Worm (Caenorhabditis elegans) whole organism, L3 larva: ENCODE data around the gene srz-79.

ENCODE experiments used
- R02D3.7 ChIP-seq: fragments of 150-350 bp; optimal IDR thresholded peaks from 2 replicates; lab custom pipeline; 2014; ENCODE audit warnings: missing biosample characterization, missing genetic modification characterization
- ZK546.5 ChIP-seq: sonication (generic microtip); optimal IDR thresholded peaks from 2 replicates; lab custom pipeline; 2017; ENCODE audit warnings: missing biosample characterization, missing genetic modification characterization
- aly-2 ChIP-seq: fragments of 150-350 bp; optimal IDR thresholded peaks from 2 replicates; lab custom pipeline; 2014; ENCODE audit warnings: missing biosample characterization, missing genetic modification characterization
- ama-1 ChIP-seq: fragments of 150-350 bp; optimal IDR thresholded peaks from 2 replicates; lab custom pipeline; 2018
- ceh-16 ChIP-seq: sonication (generic microtip); optimal IDR thresholded peaks from 2 replicates; lab custom pipeline; 2017; ENCODE audit warnings: missing biosample characterization, missing genetic modification characterization
- ceh-28 ChIP-seq: fragments of 150-350 bp; optimal IDR thresholded peaks from 2 replicates; lab custom pipeline; 2014; ENCODE audit warnings: missing biosample characterization, missing genetic modification reagents, missing genetic modification characterization
- ceh-82 ChIP-seq: fragments of 150-350 bp; optimal IDR thresholded peaks from 2 replicates; lab custom pipeline; 2014; ENCODE audit warnings: missing biosample characterization, missing genetic modification characterization
- ceh-9 ChIP-seq: sonication (generic microtip); optimal IDR thresholded peaks from 2 replicates; lab custom pipeline; 2018; ENCODE audit warnings: missing biosample characterization, missing genetic modification characterization
- daf-12 ChIP-seq: fragments of 150-350 bp; optimal IDR thresholded peaks from 2 replicates; lab custom pipeline; 2014; ENCODE audit warnings: missing biosample characterization, missing genetic modification reagents, missing genetic modification characterization
- egl-27 ChIP-seq: sonication (generic microtip); optimal IDR thresholded peaks from 4 replicates; lab custom pipeline; 2017; ENCODE audit warnings: missing biosample characterization, missing genetic modification reagents, missing genetic modification characterization
- egl-5 ChIP-seq: fragments of 150-350 bp; optimal IDR thresholded peaks from 2 replicates; lab custom pipeline; 2017; ENCODE audit warnings: missing biosample characterization, missing genetic modification reagents, missing genetic modification characterization, inconsistent platforms
- elt-1 ChIP-seq: fragments of 150-350 bp; optimal IDR thresholded peaks from 2 replicates; lab custom pipeline; 2014; ENCODE audit warnings: missing biosample characterization, missing genetic modification characterization
- eor-1 ChIP-seq, 2 experiments: fragments of 150-350 bp; optimal IDR thresholded peaks; 2 replicates each; lab custom pipeline; 2014 to 2018; ENCODE audit warnings: missing biosample characterization in 2 of 2, missing genetic modification characterization in 2 of 2
- fkh-2 ChIP-seq: fragments of 150-350 bp; optimal IDR thresholded peaks from 2 replicates; lab custom pipeline; 2014; ENCODE audit warnings: missing biosample characterization, missing genetic modification reagents, missing genetic modification characterization
- fos-1 ChIP-seq: fragments of 150-350 bp; optimal IDR thresholded peaks from 2 replicates; lab custom pipeline; 2014; ENCODE audit warnings: missing biosample characterization, missing genetic modification characterization
- hmg-11 ChIP-seq: sonication (generic microtip); optimal IDR thresholded peaks from 2 replicates; lab custom pipeline; 2016; ENCODE audit warnings: missing genetic modification characterization, missing compliant biosample characterization
- lin-15B ChIP-seq: fragments of 150-350 bp; optimal IDR thresholded peaks from 2 replicates; lab custom pipeline; 2014; ENCODE audit warnings: missing biosample characterization, missing genetic modification characterization
- lin-39 ChIP-seq: fragments of 150-350 bp; optimal IDR thresholded peaks from 2 replicates; lab custom pipeline; 2018; ENCODE audit warnings: missing biosample characterization, missing genetic modification reagents, missing genetic modification characterization
- lsy-12 ChIP-seq: sonication (generic microtip); optimal IDR thresholded peaks from 2 replicates; lab custom pipeline; 2016; ENCODE audit warnings: mild to moderate bottlenecking, missing genetic modification characterization, missing compliant biosample characterization
- mml-1 ChIP-seq: fragments of 150-350 bp; sonication (generic microtip); optimal IDR thresholded peaks from 3 replicates; lab custom pipeline; 2014; ENCODE audit warnings: missing biosample characterization, missing genetic modification characterization
- nhr-11 ChIP-seq: fragments of 150-350 bp; optimal IDR thresholded peaks from 2 replicates; lab custom pipeline; 2014; ENCODE audit warnings: missing biosample characterization, missing genetic modification characterization
- nhr-237 ChIP-seq: fragments of 150-350 bp; optimal IDR thresholded peaks from 2 replicates; lab custom pipeline; 2014; ENCODE audit warnings: missing biosample characterization, missing genetic modification characterization
- nhr-28 ChIP-seq: fragments of 150-350 bp; optimal IDR thresholded peaks from 2 replicates; lab custom pipeline; 2014; ENCODE audit warnings: missing biosample characterization, missing genetic modification characterization
- nhr-43 ChIP-seq: sonication (generic microtip); optimal IDR thresholded peaks from 2 replicates; lab custom pipeline; 2016; ENCODE audit warnings: mild to moderate bottlenecking, missing genetic modification characterization, missing compliant biosample characterization; ENCODE audit not compliant: poor library complexity, severe bottlenecking
- nhr-67 ChIP-seq: fragments of 150-350 bp; optimal IDR thresholded peaks from 2 replicates; lab custom pipeline; 2014; ENCODE audit warnings: missing biosample characterization, missing genetic modification characterization
- nhr-76 ChIP-seq: fragments of 150-350 bp; sonication (generic microtip); optimal IDR thresholded peaks from 5 replicates; lab custom pipeline; 2014; ENCODE audit warnings: missing biosample characterization, missing genetic modification characterization
- pha-4 ChIP-seq: fragments of 150-350 bp; optimal IDR thresholded peaks from 2 replicates; lab custom pipeline; 2014; ENCODE audit warnings: missing biosample characterization, missing genetic modification reagents, missing genetic modification characterization
- pqm-1 ChIP-seq: fragments of 150-350 bp; optimal IDR thresholded peaks from 2 replicates; lab custom pipeline; 2017; ENCODE audit warnings: missing biosample characterization, missing genetic modification characterization, inconsistent platforms
- sea-2 ChIP-seq: fragments of 150-350 bp; sonication (generic microtip); optimal IDR thresholded peaks from 4 replicates; lab custom pipeline; 2014; ENCODE audit warnings: missing biosample characterization, missing genetic modification reagents, missing genetic modification characterization
- skn-1 ChIP-seq: fragments of 150-350 bp; optimal IDR thresholded peaks from 2 replicates; lab custom pipeline; 2014; ENCODE audit warnings: missing biosample characterization, missing genetic modification characterization
- unc-62 ChIP-seq: fragments of 150-350 bp; sonication (generic microtip); optimal IDR thresholded peaks from 4 replicates; lab custom pipeline; 2014; ENCODE audit warnings: missing biosample characterization, missing genetic modification reagents, missing genetic modification characterization
- zag-1 ChIP-seq: fragments of 150-350 bp; optimal IDR thresholded peaks from 2 replicates; lab custom pipeline; 2014; ENCODE audit warnings: missing biosample characterization, missing genetic modification characterization
- ztf-11 ChIP-seq: fragments of 150-350 bp; optimal IDR thresholded peaks from 2 replicates; lab custom pipeline; 2014; ENCODE audit warnings: missing biosample characterization, missing genetic modification characterization
- ztf-4 ChIP-seq: fragments of 150-350 bp; optimal IDR thresholded peaks from 2 replicates; lab custom pipeline; 2014; ENCODE audit warnings: missing biosample characterization, missing genetic modification characterization

Gene srz-79

ce11 chrIV:3504144-3504543, 10.7 kb downstream of the srz-79 start, which contains the start of gene srz-83:
Gene srz-83, plus strand, starts transcription at chrIV:3504444.
- TF ChIP-seq unc-62 (no peak), egl-27 (tag; lab: Kevin White, UChicago) (no peak), ztf-4 (tag; lab: Kevin White, UChicago) (no peak), nhr-67 (tag; lab: Kevin White, UChicago) (no peak), lsy-12 (tag; lab: Kevin White, UChicago) (no peak), pqm-1 (tag; lab: Kevin White, UChicago) (no peak), lin-15B (tag; lab: Kevin White, UChicago) (no peak), aly-2 (no peak), zag-1 (tag; lab: Kevin White, UChicago) (no peak), fos-1 (tag; lab: Kevin White, UChicago) (no peak), ceh-28 (tag; lab: Kevin White, UChicago) (no peak), ceh-82 (tag; lab: Kevin White, UChicago) (no peak), nhr-76 (tag; lab: Kevin White, UChicago) (no peak), skn-1 (tag; lab: Kevin White, UChicago) (no peak), eor-1 (tag; optimal IDR thresholded peaks at IDR 0.05; lab: Kevin White, UChicago) (no peak), hmg-11 (tag; lab: Kevin White, UChicago) (no peak)

ce11 chrIV:3505940-3506339, 12.5 kb downstream of the srz-79 start:
- peak; percentile 6 for TF ChIP-seq pha-4
- TF ChIP-seq aly-2: no peak
- TF ChIP-seq egl-5: no peak

ce11 chrIV:3509477-3510063, 16.2 kb downstream of the srz-79 start, which contains the start of gene ced-10:
Gene ced-10, minus strand, starts transcription at chrIV:3509527.
- TF ChIP-seq aly-2 (no peak), elt-1 (tag; lab: Kevin White, UChicago) (no peak), unc-62 (no peak), ZK546.5 (tag; lab: Kevin White, UChicago) (no peak), R02D3.7 (tag; lab: Kevin White, UChicago) (no peak), ceh-16 (tag; lab: Kevin White, UChicago) (no peak), lsy-12 (tag; lab: Kevin White, UChicago) (no peak), mml-1 (tag; lab: Kevin White, UChicago) (no peak), daf-12 (tag; lab: Kevin White, UChicago) (no peak), fkh-2 (no peak), nhr-28 (tag; lab: Kevin White, UChicago) (no peak), nhr-76 (tag; lab: Kevin White, UChicago) (no peak), lin-39 (no peak), egl-5 (no peak), nhr-11 (no peak), hmg-11 (tag; lab: Kevin White, UChicago) (no peak), sea-2 (GFP tag; lab: Kevin White, UChicago) (no peak), pha-4 (no peak), nhr-43 (tag; lab: Kevin White, UChicago) (no peak), ztf-4 (tag; lab: Kevin White, UChicago) (no peak)

- TF ChIP-seq nhr-237 (tag; lab: Kevin White, UChicago): no peak
- no peak for TF ChIP-seq ztf-11
- TF ChIP-seq ceh-9 (tag; lab: Kevin White, UChicago): no peak
- TF ChIP-seq nhr-67 (tag; lab: Kevin White, UChicago): no peak
- no peak for TF ChIP-seq ama-1 (lab: Kevin White, UChicago)
- no peak for TF ChIP-seq skn-1 (tag; lab: Kevin White, UChicago)
- TF ChIP-seq nhr-28 (tag; lab: Kevin White, UChicago): no peak
- TF ChIP-seq pha-4: no peak
- TF ChIP-seq fkh-2: no peak
- TF ChIP-seq elt-1 (tag; lab: Kevin White, UChicago): no peak
- no peak for TF ChIP-seq mml-1 (tag; lab: Kevin White, UChicago)
Observed at ce11 chrIV:3514467-3514866, 21.1 kb downstream of the srz-79 start, which contains the start of gene tsg-101. Gene tsg-101, minus strand, starts transcription at chrIV:3514567.
